Worm (Caenorhabditis elegans) whole organism, L4/young adult: ENCODE measurements around the gene zzz-1.

Experiments
- W03F9.2 ChIP-seq: fragments of 150-350 bp; optimal IDR thresholded peaks from 2 replicates; lab custom pipeline; 2014; ENCODE audit warnings: missing biosample characterization, missing genetic modification characterization
- dao-5 ChIP-seq: sonication (generic microtip); optimal IDR thresholded peaks from 2 replicates; lab custom pipeline; 2016; ENCODE audit warnings: missing genotype, missing genetic modification characterization, moderate library complexity, missing compliant biosample characterization

ce11 chrV:10925658-10926057 lies 16.7 kb upstream of the zzz-1 start:
- TF ChIP-seq dao-5 (tag; lab: Kevin White, UChicago) (no peak), W03F9.2 (tag; lab: Kevin White, UChicago) (no peak)
